Fruit fly (Drosophila melanogaster) whole organism, embryonic: ENCODE measurements around the gene RpL10.

Experiments used
- C15 ChIP-seq: fragments of 200-800 bp; sonication (Bioruptor generic); IDR thresholded peaks from 3 replicates; pipeline ENCODE4 v1.3.6; 2022; ENCODE audit warnings: missing biosample characterization, missing genetic modification characterization
- CG1024 ChIP-seq: fragments of 200-800 bp; sonication (Bioruptor generic); IDR thresholded peaks from 2 replicates; pipeline ENCODE4 v1.3.6; 2022; ENCODE audit warnings: missing biosample characterization, missing genetic modification characterization
- CG11723 ChIP-seq: fragments of 200-800 bp; sonication (Bioruptor generic); optimal IDR thresholded peaks from 2 replicates; lab custom pipeline; 2017; ENCODE audit warnings: missing biosample characterization, mild to moderate bottlenecking, missing genetic modification characterization
- CG12104 ChIP-seq: fragments of 200-800 bp; sonication (Bioruptor generic); optimal IDR thresholded peaks from 3 replicates; lab custom pipeline; 2016; ENCODE audit warnings: missing biosample characterization, missing genetic modification characterization
- CG12659 ChIP-seq: fragments of 200-800 bp; sonication (Bioruptor generic); optimal IDR thresholded peaks from 3 replicates; lab custom pipeline; 2017; ENCODE audit warnings: mild to moderate bottlenecking, missing biosample characterization, missing genetic modification reagents, missing genetic modification characterization
- CG13424 ChIP-seq: fragments of 200-800 bp; sonication (Bioruptor generic); optimal IDR thresholded peaks from 2 replicates; lab custom pipeline; 2019; ENCODE audit warnings: missing biosample characterization, mild to moderate bottlenecking, missing genetic modification characterization, moderate library complexity
- CG15601 ChIP-seq: fragments of 200-800 bp; sonication (Bioruptor generic); optimal IDR thresholded peaks from 3 replicates; lab custom pipeline; 2019; ENCODE audit warnings: missing biosample characterization, mild to moderate bottlenecking, missing genetic modification characterization, moderate library complexity
- CG1603 ChIP-seq: fragments of 200-800 bp; sonication (Bioruptor generic); optimal IDR thresholded peaks from 2 replicates; lab custom pipeline; 2019; ENCODE audit warnings: missing biosample characterization, mild to moderate bottlenecking, missing genetic modification characterization, moderate library complexity
- CG17328 ChIP-seq: fragments of 200-800 bp; sonication (Bioruptor generic); IDR thresholded peaks from 2 replicates; pipeline ENCODE4 v1.3.6; 2022; ENCODE audit warnings: missing biosample characterization, missing genetic modification characterization
- CG17568 ChIP-seq: fragments of 200-800 bp; sonication (Bioruptor generic); optimal IDR thresholded peaks from 2 replicates; lab custom pipeline; 2018; ENCODE audit warnings: missing biosample characterization, mild to moderate bottlenecking, missing genetic modification characterization, moderate library complexity
- CG17802 ChIP-seq: fragments of 200-800 bp; sonication (Bioruptor generic); optimal IDR thresholded peaks from 2 replicates; lab custom pipeline; 2018; ENCODE audit warnings: missing biosample characterization, mild to moderate bottlenecking, missing genetic modification characterization, moderate library complexity
- CG1832 ChIP-seq: fragments of 200-800 bp; sonication (Bioruptor generic); optimal IDR thresholded peaks from 2 replicates; lab custom pipeline; 2017; ENCODE audit warnings: missing biosample characterization, mild to moderate bottlenecking, missing genetic modification characterization, inconsistent platforms
- CG30020 ChIP-seq: fragments of 200-800 bp; optimal IDR thresholded peaks from 2 replicates; lab custom pipeline; 2019; ENCODE audit warnings: missing biosample characterization, mild to moderate bottlenecking, missing genetic modification characterization, moderate library complexity
- CG8089 ChIP-seq: fragments of 200-800 bp; sonication (Bioruptor generic); optimal IDR thresholded peaks from 3 replicates; lab custom pipeline; 2016; ENCODE audit warnings: missing biosample characterization, missing genetic modification characterization
- CG8290 ChIP-seq, 3 experiments: fragments of 200-800 bp; sonication (Bioruptor generic); optimal IDR thresholded peaks; 2 replicates each; lab custom pipeline; 2016 to 2019; ENCODE audit warnings: missing biosample characterization in 3 of 3, missing genetic modification characterization in 3 of 3, mild to moderate bottlenecking in 2 of 3, moderate library complexity in 1 of 3
- CG8359 ChIP-seq: fragments of 200-800 bp; sonication (Bioruptor generic); optimal IDR thresholded peaks from 2 replicates; lab custom pipeline; 2017; ENCODE audit warnings: missing biosample characterization, mild to moderate bottlenecking, missing genetic modification characterization, borderline replicate concordance
- CG8388 ChIP-seq: fragments of 200-800 bp; sonication (Bioruptor generic); optimal IDR thresholded peaks from 2 replicates; lab custom pipeline; 2019; ENCODE audit warnings: missing biosample characterization, mild to moderate bottlenecking, missing genetic modification characterization, moderate library complexity
- CrebB ChIP-seq: fragments of 200-800 bp; sonication (Bioruptor generic); optimal IDR thresholded peaks from 3 replicates; lab custom pipeline; 2018; ENCODE audit warnings: missing biosample characterization, mild to moderate bottlenecking, missing genetic modification characterization
- D19A ChIP-seq: fragments of 200-800 bp; optimal IDR thresholded peaks from 3 replicates; lab custom pipeline; 2019; ENCODE audit warnings: missing biosample characterization, mild to moderate bottlenecking, missing genetic modification characterization, moderate library complexity
- Elba2 ChIP-seq: fragments of 200-800 bp; sonication (Bioruptor generic); optimal IDR thresholded peaks from 3 replicates; lab custom pipeline; 2016; ENCODE audit warnings: missing biosample characterization, missing genetic modification characterization
- HLHmδ ChIP-seq: fragments of 200-800 bp; sonication (Bioruptor generic); optimal IDR thresholded peaks from 2 replicates; lab custom pipeline; 2018; ENCODE audit warnings: missing biosample characterization, mild to moderate bottlenecking, missing genetic modification characterization, moderate library complexity
- PHDP ChIP-seq: fragments of 200-800 bp; sonication (Bioruptor generic); optimal IDR thresholded peaks from 3 replicates; lab custom pipeline; 2018; ENCODE audit warnings: missing biosample characterization, mild to moderate bottlenecking, missing genetic modification characterization, moderate library complexity
- Sry-β ChIP-seq: fragments of 200-800 bp; sonication (Bioruptor generic); optimal IDR thresholded peaks from 2 replicates; lab custom pipeline; 2018; ENCODE audit warnings: missing biosample characterization, mild to moderate bottlenecking, missing genetic modification characterization, moderate library complexity
- ap ChIP-seq: fragments of 200-800 bp; sonication (Bioruptor generic); IDR thresholded peaks from 2 replicates; pipeline ENCODE4 v1.3.6; 2022; ENCODE audit warnings: missing biosample characterization, missing genetic modification characterization
- bowl ChIP-seq: fragments of 200-800 bp; sonication (Bioruptor generic); IDR thresholded peaks from 2 replicates; pipeline ENCODE4 v1.3.6; 2022; ENCODE audit warnings: missing biosample characterization, missing genetic modification characterization
- cwo ChIP-seq: fragments of 200-800 bp; sonication (Bioruptor generic); optimal IDR thresholded peaks from 3 replicates; lab custom pipeline; 2017; ENCODE audit warnings: missing biosample characterization, missing genetic modification characterization, mild to moderate bottlenecking, moderate library complexity, missing genetic modification reagents
- eve ChIP-seq, 2 experiments: fragments of >200 bp; optimal IDR thresholded peaks; 2 replicates each; lab custom pipeline; 2017; ENCODE audit warnings: missing biosample characterization in 2 of 2, missing genetic modification characterization in 2 of 2
- oc ChIP-seq: fragments of 200-800 bp; sonication (Bioruptor generic); optimal IDR thresholded peaks from 2 replicates; lab custom pipeline; 2018; ENCODE audit warnings: missing biosample characterization, mild to moderate bottlenecking, missing genetic modification characterization, moderate library complexity
- pfk ChIP-seq: fragments of 200-800 bp; sonication (Bioruptor generic); optimal IDR thresholded peaks from 2 replicates; lab custom pipeline; 2018; ENCODE audit warnings: missing biosample characterization, mild to moderate bottlenecking, missing genetic modification characterization, moderate library complexity
- row ChIP-seq: fragments of 200-800 bp; sonication (Bioruptor generic); IDR thresholded peaks from 3 replicates; pipeline ENCODE4 v1.3.6; 2022; ENCODE audit warnings: missing biosample characterization, missing genetic modification characterization
- sqz ChIP-seq: fragments of 200-800 bp; sonication (Bioruptor generic); optimal IDR thresholded peaks from 3 replicates; lab custom pipeline; 2018; ENCODE audit warnings: missing biosample characterization, mild to moderate bottlenecking, missing genetic modification characterization
- ssp ChIP-seq: fragments of 200-800 bp; sonication (Bioruptor generic); IDR thresholded peaks from 2 replicates; pipeline ENCODE4 v1.3.6; 2022; ENCODE audit warnings: missing biosample characterization, missing genetic modification characterization
- z ChIP-seq: fragments of 200-800 bp; sonication (Bioruptor generic); IDR thresholded peaks from 3 replicates; pipeline ENCODE4 v1.3.6; 2022; ENCODE audit warnings: missing biosample characterization, missing genetic modification characterization

The RpL10 gene

DNA sequence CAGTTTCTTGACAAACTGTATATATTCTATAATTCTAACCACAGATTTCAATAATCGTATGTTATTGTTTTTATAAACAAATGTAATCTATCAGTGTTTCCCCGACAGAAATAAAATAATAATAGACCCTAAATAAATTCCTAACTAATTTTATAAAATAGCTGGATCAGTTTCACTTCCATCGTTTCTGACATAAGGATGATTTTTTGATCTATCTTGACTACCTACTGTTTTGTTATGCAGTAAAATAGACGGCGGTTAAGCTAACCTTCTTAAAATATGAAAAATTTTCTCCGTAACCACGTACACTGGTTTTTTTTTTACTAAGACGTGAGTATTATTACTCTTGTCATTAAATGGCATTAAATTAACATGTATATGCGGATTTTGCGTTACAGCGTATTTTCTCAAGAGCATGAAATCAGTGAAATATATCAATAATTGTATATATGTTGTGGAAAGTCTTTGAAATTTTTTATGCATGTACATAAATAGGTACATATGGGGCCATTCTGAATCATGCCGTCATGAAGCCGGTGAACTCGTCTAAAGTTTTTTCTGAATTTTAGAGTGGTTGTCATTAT, 4.2 kb upstream of the RpL10 start (continued):
- TF ChIP-seq CG8290 (GFP tag; optimal IDR thresholded peaks at IDR 0.05; lab: Kevin White, UChicago) (no peak), CG8290 (tag; optimal IDR thresholded peaks at IDR 0.05; lab: Kevin White, UChicago) (peak in 1 of 2 experiments; percentile 12), CG12104 (GFP tag; lab: Kevin White, UChicago) (no peak), HLHmδ (no peak), CG30020 (peak; percentile 98), C15 (GFP tag; lab: Robert Waterston, UW) (no peak), CG1832 (GFP tag; lab: Kevin White, UChicago) (no peak), CG8359 (no peak), bowl (no peak), CG17568 (GFP tag; lab: Kevin White, UChicago) (peak; percentile 20), cwo (GFP tag; lab: Kevin White, UChicago) (no peak), CG11723 (GFP tag; lab: Kevin White, UChicago) (peak; percentile 82), CG8089 (peak; percentile 21), oc (tag; lab: Kevin White, UChicago) (no peak), sqz (GFP tag; lab: Kevin White, UChicago) (peak; percentile 38), eve (GFP tag; optimal IDR thresholded peaks at IDR 0.05; lab: Kevin White, UChicago) (peak in 1 of 2 experiments; percentile 2), CG17802 (tag; lab: Kevin White, UChicago) (peak; percentile 95), PHDP (tag; lab: Kevin White, UChicago) (no peak), z (GFP tag; lab: Robert Waterston, UW) (no peak), CrebB (tag; lab: Kevin White, UChicago) (no peak), ap (GFP tag; lab: Robert Waterston, UW) (no peak), CG15601 (tag; lab: Kevin White, UChicago) (no peak), CG12659 (GFP tag; lab: Kevin White, UChicago) (peak; percentile 63), CG17328 (GFP tag; lab: Robert Waterston, UW) (no peak), ssp (GFP tag; lab: Robert Waterston, UW) (peak; percentile 97), CG1603 (tag; lab: Kevin White, UChicago) (peak; percentile 100)

DNA sequence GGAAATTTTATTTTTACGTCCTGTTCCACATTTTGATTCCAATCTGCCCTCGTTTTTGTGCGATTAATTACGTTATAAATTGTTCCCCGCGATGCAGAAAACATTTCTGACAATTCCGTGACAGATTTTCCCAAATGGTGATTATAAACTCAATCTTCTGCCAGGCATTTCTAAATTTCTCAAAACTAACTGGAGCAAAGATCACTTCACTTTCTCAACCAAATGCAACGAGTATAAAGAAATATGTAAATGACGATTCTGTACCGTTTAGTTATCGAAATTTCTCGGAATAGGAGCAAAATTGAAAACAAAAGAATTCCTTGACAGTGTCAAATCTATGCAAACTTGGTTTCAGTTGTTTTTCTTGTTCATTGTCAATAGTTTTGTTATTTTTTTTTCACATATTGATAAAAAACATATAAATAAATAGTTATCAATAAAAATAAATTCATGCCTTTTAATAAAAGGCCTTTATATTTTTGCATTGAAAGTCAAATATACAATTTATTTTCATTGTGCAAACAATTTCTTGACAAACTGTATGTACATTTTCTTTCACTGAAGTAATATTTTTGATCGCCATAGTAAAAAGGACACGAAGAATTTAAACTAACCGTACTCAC, 1.6 kb upstream of the RpL10 start, which contains the start of gene CkIIalpha:
CkIIalpha (plus strand) TSS at position 270 of the 623 bp plus-strand sequence.
- no peak for TF ChIP-seq Sry-β (GFP tag; lab: Kevin White, UChicago)
- peak; percentile 98 for TF ChIP-seq CG1603 (tag; lab: Kevin White, UChicago)
- TF ChIP-seq ssp (GFP tag; lab: Robert Waterston, UW) = peak; percentile 73
- TF ChIP-seq CG11723 (GFP tag; lab: Kevin White, UChicago) = peak; percentile 38
- TF ChIP-seq CG8388 (GFP tag; lab: Kevin White, UChicago) = peak; percentile 70
- TF ChIP-seq CG1024 = peak; percentile 71
- peak; percentile 18 for TF ChIP-seq pfk
- no peak for TF ChIP-seq CG13424 (tag; lab: Kevin White, UChicago)
- TF ChIP-seq CG30020 = peak; percentile 95
- TF ChIP-seq CG17802 (tag; lab: Kevin White, UChicago) = peak; percentile 89
- no peak for TF ChIP-seq ap (GFP tag; lab: Robert Waterston, UW)
- 0 out of 3 replicates have a peak, but pooled peaks have one; percentile 11 for TF ChIP-seq row (GFP tag; lab: Robert Waterston, UW)
- peak; percentile 29 for TF ChIP-seq Elba2 (GFP tag; lab: Kevin White, UChicago)

DNA sequence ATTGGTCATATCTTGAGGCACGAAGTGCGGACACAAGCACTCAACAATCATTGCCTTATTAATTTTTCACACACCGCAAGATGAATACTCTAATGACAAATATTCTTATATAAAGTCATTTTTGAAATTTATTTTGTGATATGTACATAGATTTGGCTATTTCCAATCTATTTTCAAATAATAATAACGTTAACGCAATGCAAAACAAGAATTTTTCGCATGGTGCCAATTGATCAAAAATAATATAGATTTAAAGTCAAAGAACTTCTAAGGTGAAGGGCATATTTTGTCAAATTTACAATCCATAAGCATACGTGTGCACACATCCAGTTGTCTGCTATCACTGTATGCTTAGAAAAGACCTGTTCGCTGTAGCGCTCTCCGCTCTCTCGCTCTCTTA, 5.3 kb downstream of the RpL10 start:
- peak; percentile 64 for TF ChIP-seq D19A (tag; lab: Kevin White, UChicago)
- peak; percentile 64 for TF ChIP-seq row (GFP tag; lab: Robert Waterston, UW)
